Worm (Caenorhabditis elegans) whole organism, L4 larva: ENCODE results near the gene C14A11.5.

Source experiments
- T20F7.1 ChIP-seq: fragments of 200-800 bp; sonication (Bioruptor generic); optimal IDR thresholded peaks from 2 replicates; lab custom pipeline; 2018; ENCODE audit warnings: mild to moderate bottlenecking, missing genetic modification characterization, missing compliant biosample characterization
- Y105C5A.15 ChIP-seq: fragments of 200-800 bp; sonication (Bioruptor generic); IDR thresholded peaks from 2 replicates; pipeline ENCODE4 v1.3.6; 2022; ENCODE audit warnings: missing genetic modification characterization, missing compliant biosample characterization
- gei-8 ChIP-seq: fragments of 200-800 bp; sonication (Bioruptor generic); optimal IDR thresholded peaks from 2 replicates; lab custom pipeline; 2018; ENCODE audit warnings: mild to moderate bottlenecking, missing genetic modification characterization, missing compliant biosample characterization
- hlh-11 ChIP-seq: fragments of 200-800 bp; sonication (Bioruptor generic); optimal IDR thresholded peaks from 2 replicates; lab custom pipeline; 2018; ENCODE audit warnings: mild to moderate bottlenecking, missing genetic modification characterization, missing compliant biosample characterization
- nhr-11 ChIP-seq: fragments of 150-350 bp; optimal IDR thresholded peaks from 2 replicates; lab custom pipeline; 2014; ENCODE audit warnings: missing biosample characterization, missing genetic modification characterization
- nhr-42 ChIP-seq: fragments of 200-800 bp; sonication (Bioruptor generic); IDR thresholded peaks from 2 replicates; pipeline ENCODE4 v1.3.6; 2022; ENCODE audit warnings: missing genetic modification characterization, missing compliant biosample characterization

DNA sequence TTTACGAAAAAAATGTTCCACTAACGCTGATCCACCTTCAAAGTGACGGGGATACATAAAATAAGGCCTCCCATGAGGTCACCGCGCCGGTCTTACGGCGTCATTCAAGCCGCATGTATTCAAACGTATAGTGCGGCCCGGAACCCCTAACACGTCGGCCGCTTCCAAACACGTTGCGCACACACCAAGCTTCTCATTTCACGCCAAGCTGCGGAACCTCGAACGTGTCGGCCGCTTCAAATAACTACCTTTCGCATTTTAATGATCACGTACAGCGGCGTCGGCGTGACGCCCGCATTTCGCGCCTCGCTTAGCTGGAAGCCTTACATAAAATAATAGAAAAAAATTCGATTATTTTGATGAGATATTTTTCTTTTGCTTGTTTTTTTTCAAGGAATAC, 36.2 kb upstream of the C14A11.5 start:
- no peak for TF ChIP-seq nhr-11 (tag; lab: Kevin White, UChicago)
- TF ChIP-seq T20F7.1 (GFP tag; lab: Kevin White, UChicago): no peak
- peak; percentile 31 for TF ChIP-seq hlh-11
- no peak for TF ChIP-seq Y105C5A.15 (GFP tag; lab: Robert Waterston, UW)
- no peak for TF ChIP-seq nhr-42 (GFP tag; lab: Robert Waterston, UW)
- no peak for TF ChIP-seq gei-8 (GFP tag; lab: Kevin White, UChicago)
